Worm (Caenorhabditis elegans) whole organism, midembryonic: ENCODE data around the gene C04B4.5.

Experiments
- flt-1 ChIP-seq: fragments of 200-800 bp; sonication (Bioruptor generic); IDR thresholded peaks from 2 replicates; pipeline ENCODE4 v1.3.6; 2022; ENCODE audit warnings: missing genetic modification characterization, missing compliant biosample characterization
- klf-2 ChIP-seq: fragments of 200-800 bp; sonication (Bioruptor generic); conservative IDR thresholded peaks from 2 replicates; pipeline ENCODE4 v1.3.6; 2022; ENCODE audit warnings: missing genetic modification reagents, missing genetic modification characterization, missing compliant biosample characterization
- med-1 ChIP-seq: sonication (generic microtip); optimal IDR thresholded peaks from 2 replicates; lab custom pipeline; 2017; ENCODE audit warnings: missing genetic modification characterization, mild to moderate bottlenecking, missing compliant biosample characterization, antibody characterized with exemption, missing genetic modification reagents; ENCODE audit not compliant: insufficient read depth

ce11 chrX:12294263-12294662 is 6.1 kb upstream of the C04B4.5 start, which contains the start of gene W06D11.1:
- TF ChIP-seq med-1 (GFP tag; lab: Kevin White, UChicago) = no peak
- no peak for TF ChIP-seq flt-1 (GFP tag; lab: Robert Waterston, UW)
- TF ChIP-seq klf-2 = no peak
